Fruit fly (Drosophila melanogaster) ovary, adult (tissue): ENCODE measurements around the gene pps.
A peak's percentile ranks its signal among the peaks of the same experiment; 100 is the strongest.

Source experiments
- CG17801 ChIP-seq: fragments of 200-800 bp; optimal IDR thresholded peaks from 2 replicates; lab custom pipeline; 2019; ENCODE audit warnings: missing biosample characterization, mild to moderate bottlenecking, missing genetic modification characterization, moderate library complexity; ENCODE audit not compliant: partially characterized antibody

Gene pps

DNA sequence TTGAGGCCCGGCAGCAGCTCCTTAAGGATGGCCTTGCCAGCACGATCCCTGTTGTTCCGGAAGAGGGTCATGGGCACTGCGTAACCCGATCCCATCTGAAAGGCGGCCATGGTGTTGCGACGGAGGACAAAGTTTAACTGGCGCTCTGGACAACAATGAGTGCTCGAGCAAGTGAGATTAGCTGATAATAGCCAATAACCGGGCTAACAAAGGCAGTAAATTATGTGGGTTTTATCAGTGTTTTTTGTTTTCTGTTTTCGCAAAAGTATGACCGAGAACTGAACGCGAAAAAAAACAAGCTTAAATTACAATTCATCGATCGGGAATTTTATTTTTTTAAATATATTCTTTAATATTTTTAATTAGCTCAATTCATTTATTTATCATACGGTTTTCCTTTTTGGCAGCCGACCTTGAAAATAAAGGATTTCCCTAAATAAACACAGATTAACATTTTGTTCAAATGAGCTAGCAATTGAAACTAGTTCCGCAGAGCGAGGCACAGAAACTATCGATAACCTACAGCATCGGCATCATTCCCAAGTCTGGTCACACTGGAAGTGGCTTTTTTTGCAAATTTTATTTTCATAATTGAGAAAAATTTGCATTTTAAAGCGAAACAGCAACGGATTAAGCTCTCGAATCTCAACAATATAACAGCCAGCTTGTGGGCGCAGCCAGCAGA lies at the start of gene pps, which contains the start of gene Dip-C:
pps (plus strand) TSS at position 555 of the 685 bp plus-strand sequence.
Dip-C (minus strand) TSS at position 486 of the 685 bp plus-strand sequence.
- peak; percentile 41 for TF ChIP-seq CG17801 (GFP tag; lab: Kevin White, UChicago)

DNA sequence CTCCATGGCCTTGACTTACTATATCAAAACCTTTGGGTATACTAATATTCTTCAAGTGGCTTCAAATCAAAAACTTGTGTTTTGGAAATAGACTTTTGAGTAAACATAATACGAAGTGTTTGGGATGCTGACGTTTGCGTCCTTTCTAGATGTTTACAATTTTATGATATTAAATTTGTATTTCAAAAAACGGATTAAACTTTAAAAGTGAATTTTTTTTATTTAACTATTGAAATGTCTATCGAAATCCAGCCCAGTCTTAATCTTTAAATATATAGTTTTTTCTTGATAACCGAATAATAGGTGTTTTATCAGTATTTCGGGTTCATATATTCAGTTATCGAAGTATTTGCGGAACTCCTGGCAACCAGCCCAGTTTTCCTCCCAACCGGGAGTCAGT lies 49.0 kb upstream of the pps start, which contains the start of gene Tim17a1:
Tim17a1 (minus strand) TSS at position 101 of the 400 bp plus-strand sequence.
- no peak for TF ChIP-seq CG17801 (GFP tag; lab: Kevin White, UChicago)

DNA sequence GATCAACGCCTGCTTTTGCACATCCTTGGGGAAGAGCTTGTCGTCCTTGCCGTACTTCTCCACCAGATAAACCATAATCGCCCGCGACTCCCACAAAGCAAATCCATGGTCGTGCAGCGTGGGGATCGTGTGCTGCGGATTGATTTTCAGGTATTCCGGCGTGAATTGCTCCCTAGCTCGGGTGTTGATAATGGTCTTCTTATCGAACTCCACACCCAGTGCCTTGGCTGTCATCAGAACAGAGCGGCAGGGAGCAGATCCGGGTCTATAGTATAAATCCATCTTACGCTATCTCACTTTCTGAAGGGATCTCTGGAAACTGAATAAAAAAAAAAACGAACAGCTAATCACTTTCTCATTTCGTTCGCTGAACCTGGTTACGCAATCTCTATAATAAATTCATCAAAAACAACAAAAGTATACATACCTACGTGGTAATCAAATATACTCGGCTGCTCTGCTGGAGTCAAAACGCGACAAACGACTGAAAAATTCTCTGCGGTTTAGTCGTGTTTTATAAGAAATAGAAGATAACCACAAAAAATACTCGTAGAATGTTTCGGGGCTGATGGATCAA lies 48.3 kb upstream of the pps start, which contains the start of gene GstD10:
GstD10 (minus strand) TSS at position 472 of the 577 bp plus-strand sequence.
- no peak for TF ChIP-seq CG17801 (GFP tag; lab: Kevin White, UChicago)

DNA sequence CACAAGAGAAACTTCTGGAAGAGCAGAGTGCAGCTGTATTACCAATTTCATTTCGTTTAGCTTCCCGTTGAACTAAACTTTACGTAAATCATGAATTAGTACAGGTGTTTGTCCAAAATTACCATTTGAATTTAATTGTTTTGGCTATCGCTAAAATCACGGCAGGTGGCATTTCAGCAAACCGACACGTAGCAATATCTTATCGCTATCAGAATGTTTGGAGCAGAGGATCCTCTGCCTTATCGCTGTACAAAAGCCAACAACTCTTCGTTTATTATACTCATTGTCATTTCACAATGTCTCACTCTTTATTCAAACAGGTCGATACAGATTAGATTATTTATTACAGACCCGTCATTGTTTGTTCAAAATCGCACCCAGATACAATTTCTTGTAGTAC lies 47.7 kb upstream of the pps start:
- no peak for TF ChIP-seq CG17801 (GFP tag; lab: Kevin White, UChicago)

DNA sequence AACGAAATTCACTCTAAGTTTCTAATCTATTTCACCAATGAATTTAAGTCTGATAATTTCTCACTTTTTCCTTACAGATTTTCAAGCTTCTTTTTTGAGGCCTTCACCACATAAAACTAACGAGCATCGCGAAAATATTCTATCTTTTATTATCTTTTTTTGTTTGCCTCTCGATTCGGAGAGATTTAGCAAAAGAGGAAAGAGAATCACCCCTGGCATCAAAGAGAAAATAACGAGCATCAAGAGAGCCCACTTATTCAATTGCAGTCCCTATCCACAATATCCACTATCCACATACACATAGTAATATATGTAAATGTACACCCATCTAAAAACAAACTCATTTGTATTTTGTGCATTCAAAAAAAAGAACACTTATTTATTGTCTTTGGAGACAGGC lies 46.2 kb upstream of the pps start, which contains the start of gene GstD9:
GstD9 (minus strand) TSS at position 101 of the 400 bp plus-strand sequence.
- TF ChIP-seq CG17801 (GFP tag; lab: Kevin White, UChicago): no peak

DNA sequence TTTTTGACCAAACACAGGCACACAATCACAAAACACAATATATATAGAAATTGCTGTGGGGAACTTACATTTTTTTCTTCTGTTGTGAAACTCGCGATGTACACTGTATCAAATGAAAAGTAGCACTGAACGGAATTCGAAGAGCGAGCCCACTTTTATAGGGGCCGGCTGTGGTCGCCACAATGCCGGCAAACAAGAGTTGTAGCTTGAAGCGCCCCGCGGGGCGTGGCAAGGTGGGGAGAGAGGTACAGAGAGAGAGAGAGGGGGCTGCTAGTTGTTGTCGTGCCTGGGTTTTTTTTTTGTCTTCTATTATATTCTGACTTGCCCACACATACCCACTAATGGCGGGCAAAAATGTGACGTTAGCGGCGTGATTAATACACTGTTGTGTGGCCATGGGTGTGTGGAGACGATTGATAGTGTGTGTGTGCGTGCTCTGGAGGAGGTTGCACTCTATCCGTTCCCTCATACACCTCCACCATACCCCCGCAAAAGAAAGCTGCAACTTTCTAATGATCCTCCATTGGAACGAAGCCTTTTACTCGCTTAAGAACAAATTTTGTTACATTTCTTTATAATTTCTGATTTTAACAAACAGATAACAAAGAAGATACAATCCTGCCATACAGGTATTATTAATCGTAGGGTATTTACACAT lies 44.4 kb upstream of the pps start, which contains the start of gene GstD1:
GstD1 (minus strand) TSS at position 134 of the 658 bp plus-strand sequence.
- TF ChIP-seq CG17801 (GFP tag; lab: Kevin White, UChicago): peak; percentile 74

DNA sequence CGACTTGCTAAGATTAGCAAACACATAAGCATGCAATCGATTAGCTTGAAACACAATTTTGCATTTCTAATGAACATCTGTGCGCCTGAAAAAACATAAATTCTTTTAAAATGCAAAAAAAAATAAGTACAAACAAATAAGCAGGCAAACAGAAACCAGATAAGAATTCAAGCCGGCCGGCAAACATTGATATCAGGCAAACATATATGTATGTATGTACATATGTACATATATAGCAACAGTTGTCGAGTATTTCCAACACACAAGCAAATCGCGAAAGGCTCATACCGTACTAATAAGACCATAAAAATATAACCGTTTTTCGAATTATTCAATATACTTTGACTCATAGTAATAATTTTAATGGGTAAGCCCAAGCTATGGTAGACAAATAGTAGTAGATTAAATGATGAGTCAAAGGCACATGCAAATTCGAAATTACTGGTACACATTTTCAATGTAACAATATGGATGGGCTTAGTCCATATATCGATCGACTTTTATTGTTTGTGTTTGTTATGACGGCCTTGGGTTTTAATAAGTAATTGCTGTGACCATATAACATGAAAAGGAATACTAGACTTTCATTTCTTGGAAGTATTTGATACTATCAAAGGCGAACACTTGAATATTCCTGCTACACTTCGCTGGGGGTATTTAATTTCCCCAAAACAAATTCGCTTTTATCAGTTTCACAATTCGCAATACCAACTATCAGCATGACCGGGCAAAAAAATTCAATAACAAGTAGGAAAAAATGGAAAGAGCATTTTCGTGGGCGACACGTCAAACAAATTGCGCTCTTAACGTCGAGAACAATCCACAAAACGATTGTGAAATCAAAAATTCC lies 43.6 kb upstream of the pps start:
- no peak for TF ChIP-seq CG17801 (GFP tag; lab: Kevin White, UChicago)

DNA sequence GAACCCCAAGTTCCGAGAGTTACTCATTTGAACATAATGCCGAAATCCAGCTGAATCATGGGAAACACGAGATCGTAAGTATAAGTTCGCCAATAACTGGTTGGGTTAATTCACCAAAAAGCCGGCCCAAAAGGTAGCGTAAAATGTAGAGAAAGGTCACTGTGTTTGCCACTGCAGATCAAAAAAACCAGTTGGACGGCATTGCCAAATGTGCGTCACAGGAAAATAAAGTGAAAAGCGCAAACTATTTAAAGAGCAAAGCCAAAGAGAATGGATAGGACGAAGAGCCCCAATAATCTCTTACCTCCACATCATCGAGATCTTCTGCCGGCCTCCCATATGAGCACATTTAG lies 43.0 kb upstream of the pps start:
- no peak for TF ChIP-seq CG17801 (GFP tag; lab: Kevin White, UChicago)

DNA sequence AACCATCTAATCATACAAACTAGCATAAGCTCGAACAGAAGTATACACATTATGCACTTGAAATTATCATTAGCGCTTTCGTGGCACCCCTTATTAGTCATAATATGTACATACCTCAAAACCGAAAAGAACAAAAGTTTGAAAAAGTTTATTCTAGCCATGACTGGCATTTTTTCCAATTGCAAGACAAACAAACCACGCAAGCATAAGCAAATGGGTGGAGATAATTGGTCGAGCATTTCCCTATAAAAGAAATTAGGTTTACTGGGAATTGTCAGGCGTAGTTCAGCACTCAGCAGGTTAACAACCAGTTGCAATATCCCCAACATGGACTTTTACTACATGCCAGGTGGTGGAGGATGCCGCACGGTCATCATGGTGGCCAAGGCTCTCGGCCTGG lies 42.0 kb upstream of the pps start, which contains the start of gene GstD2:
GstD2 (plus strand) TSS at position 301 of the 400 bp plus-strand sequence.
- TF ChIP-seq CG17801 (GFP tag; lab: Kevin White, UChicago): peak; percentile 10

DNA sequence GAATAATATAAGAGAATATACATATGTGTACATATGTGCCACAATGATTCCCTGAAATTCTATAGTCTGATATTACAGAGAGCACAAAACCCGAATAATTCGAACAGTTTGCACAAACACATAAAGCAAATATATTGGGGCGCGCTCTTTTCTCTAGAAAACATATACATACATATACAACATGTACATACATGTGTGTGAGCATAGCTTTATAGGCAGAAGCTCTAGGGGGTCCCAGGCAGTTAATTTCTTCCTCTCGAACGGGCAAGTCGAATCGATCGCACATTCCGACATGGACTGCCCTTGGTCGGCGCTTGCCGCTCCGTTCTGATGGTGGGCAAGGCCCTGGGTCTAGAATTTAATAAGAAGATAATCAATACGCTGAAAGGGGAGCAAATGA lies 40.8 kb upstream of the pps start, which contains the start of gene GstD3:
GstD3 (plus strand) TSS at position 269 of the 400 bp plus-strand sequence.
- TF ChIP-seq CG17801 (GFP tag; lab: Kevin White, UChicago): no peak

DNA sequence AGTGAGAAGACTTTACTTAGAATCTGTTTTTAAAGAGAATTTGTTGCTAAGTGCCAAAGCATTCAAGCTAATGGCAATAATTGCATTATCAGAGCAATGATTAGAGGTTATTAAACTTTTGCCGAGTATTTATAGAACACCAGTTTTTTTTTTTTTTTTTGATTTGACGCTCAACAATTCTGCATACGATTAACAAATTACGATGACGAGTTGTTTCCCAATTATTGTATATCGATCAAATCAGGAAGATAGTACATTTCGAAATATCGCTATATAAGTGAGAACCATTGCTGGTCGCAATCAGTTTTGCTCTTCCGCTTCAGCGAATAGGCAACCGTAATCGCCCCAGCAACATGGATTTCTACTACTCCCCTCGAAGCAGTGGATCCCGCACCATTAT lies 39.8 kb upstream of the pps start, which contains the start of gene GstD4:
GstD4 (plus strand) TSS at position 301 of the 400 bp plus-strand sequence.
- no peak for TF ChIP-seq CG17801 (GFP tag; lab: Kevin White, UChicago)

DNA sequence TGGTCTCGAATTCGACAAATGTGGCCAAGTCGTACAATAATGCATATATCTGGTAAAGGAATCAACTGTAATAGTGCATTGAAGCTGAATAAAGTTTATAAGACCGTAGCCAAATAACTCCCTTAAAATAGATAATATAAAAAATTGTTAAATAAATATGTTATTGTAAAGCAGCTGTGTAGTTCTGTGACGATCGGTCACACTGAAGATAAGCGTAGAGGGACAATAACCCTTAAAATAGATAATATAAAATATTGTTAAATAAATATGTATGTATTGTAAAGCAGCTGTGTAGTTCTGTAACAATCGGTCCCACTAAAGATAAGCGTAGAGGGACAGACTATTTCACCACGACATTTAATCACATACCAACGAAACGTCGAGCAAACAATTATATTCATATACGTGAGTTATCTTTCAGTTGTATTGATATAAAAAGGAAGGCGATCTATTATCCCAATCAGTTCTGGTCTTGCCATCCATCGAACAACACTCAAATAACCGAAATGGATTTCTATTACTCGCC lies 38.3 kb upstream of the pps start, which contains the start of gene GstD5:
GstD5 (plus strand) TSS at position 476 of the 526 bp plus-strand sequence.
- no peak for TF ChIP-seq CG17801 (GFP tag; lab: Kevin White, UChicago)

DNA sequence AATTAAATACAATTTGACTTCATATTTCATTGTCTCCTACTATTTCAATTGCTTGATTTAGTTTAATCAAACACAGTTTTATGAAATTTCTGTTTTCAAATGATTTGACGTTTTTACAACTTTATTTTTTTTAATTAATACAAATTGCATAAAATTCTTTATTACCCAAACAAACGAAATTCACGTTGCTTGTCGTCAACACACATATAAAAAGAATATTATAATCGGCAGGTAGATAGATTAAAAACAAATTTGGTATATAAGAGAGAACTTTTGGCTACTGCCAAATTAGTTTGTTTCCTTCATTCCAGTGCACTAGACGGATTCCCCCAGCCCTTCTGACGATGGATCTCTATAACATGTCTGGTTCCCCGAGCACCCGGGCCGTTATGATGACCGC lies 36.8 kb upstream of the pps start, which contains the start of gene GstD6:
GstD6 (plus strand) TSS at position 301 of the 400 bp plus-strand sequence.
- no peak for TF ChIP-seq CG17801 (GFP tag; lab: Kevin White, UChicago)

DNA sequence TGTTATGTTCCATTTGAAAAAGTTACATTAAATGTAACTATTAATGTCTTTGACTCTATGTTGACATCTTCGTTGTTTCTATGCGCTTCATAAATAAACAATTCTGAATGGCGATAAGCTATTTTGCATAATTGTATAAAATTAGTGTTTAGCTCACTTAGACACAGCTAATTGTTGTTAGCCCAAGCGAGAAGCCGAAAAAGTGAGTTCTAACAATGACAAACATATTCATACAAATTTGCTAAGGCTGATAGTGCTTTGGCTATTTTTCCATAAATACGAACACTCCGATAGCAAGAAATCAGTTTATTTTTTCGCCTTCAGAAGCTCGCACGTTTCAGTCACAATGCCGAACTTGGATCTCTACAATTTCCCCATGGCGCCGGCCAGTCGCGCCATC lies 35.4 kb upstream of the pps start, which contains the start of gene GstD7:
GstD7 (plus strand) TSS at position 301 of the 400 bp plus-strand sequence.
- no peak for TF ChIP-seq CG17801 (GFP tag; lab: Kevin White, UChicago)
